Worm (Caenorhabditis elegans): ENCODE data around the gene R74.2.

Gene R74.2

DNA sequence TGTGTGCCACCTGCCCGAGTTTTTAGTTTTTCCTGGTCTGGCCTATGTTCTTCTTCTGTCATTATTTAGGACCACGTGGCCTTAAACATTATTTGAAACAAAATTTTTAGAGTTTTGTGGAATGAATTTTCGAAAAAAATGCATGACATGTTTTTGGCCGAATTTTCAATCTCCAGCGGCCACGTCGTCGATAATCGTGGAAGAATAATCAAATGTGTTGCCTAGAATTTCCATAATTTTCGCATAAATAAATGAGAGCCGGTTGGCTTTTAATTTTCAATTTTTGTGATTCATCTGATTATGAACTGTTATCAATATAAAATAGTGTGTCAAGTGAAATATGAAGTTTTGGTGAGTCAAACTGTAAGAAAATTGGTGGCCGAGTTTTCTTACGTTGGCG is 27.0 kb upstream of the R74.2 start, which contains the start of gene C01G12.16:
Gene C01G12.16 (plus strand): TSS at position 301 of the 400 bp plus-strand sequence.
- no peak for TF ChIP-seq egl-5 (tag; optimal IDR thresholded peaks at IDR 0.05)
- TF ChIP-seq mml-1 (tag; optimal IDR thresholded peaks at IDR 0.05) = no peak
- TF ChIP-seq eor-1 (tag; optimal IDR thresholded peaks at IDR 0.05) = no peak
- TF ChIP-seq nhr-12 (tag; optimal IDR thresholded peaks at IDR 0.05) = no peak
- TF ChIP-seq ama-1 (optimal IDR thresholded peaks at IDR 0.05) = no peak
- no peak for TF ChIP-seq R02D3.7 (tag; optimal IDR thresholded peaks at IDR 0.05)
- TF ChIP-seq aly-2 (tag; optimal IDR thresholded peaks at IDR 0.05) = no peak
- no peak for TF ChIP-seq snpc-4 (tag; optimal IDR thresholded peaks at IDR 0.05)
- no peak for TF ChIP-seq nhr-11 (tag; optimal IDR thresholded peaks at IDR 0.05)
- TF ChIP-seq lin-39 (tag; optimal IDR thresholded peaks at IDR 0.05) = no peak
- no peak for TF ChIP-seq ceh-16 (tag; optimal IDR thresholded peaks at IDR 0.05)
- TF ChIP-seq ceh-82 (tag; optimal IDR thresholded peaks at IDR 0.05) = no peak
- no peak for TF ChIP-seq unc-39 (tag; optimal IDR thresholded peaks at IDR 0.05)
- TF ChIP-seq nhr-28 (tag; optimal IDR thresholded peaks at IDR 0.05) = no peak

DNA sequence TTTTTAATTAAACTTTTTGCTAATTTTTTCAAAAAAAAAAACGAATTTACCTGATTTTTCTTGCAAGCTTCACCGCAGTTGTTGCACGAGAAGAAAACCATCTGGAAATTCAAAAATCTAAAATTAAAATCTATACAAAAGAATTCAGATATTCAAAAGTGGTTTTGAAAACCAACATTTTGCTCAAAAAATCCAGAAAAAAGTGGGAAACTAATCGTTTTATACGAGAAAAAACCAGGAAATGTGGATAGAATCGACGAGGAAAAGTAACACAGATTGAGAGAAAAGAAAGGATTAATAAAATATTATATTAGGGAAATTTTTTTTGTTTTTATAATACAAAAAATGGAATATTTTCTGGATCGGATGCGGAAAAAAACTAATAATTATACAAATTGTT is 23.9 kb upstream of the R74.2 start, which contains the start of gene C16C10.8:
Gene C16C10.8 (minus strand): TSS at position 101 of the 400 bp plus-strand sequence.
- TF ChIP-seq nhr-237 (tag; optimal IDR thresholded peaks at IDR 0.05) (no peak), egl-5 (tag; optimal IDR thresholded peaks at IDR 0.05) (no peak), pha-4 (tag; optimal IDR thresholded peaks at IDR 0.05) (no peak), nhr-43 (tag; optimal IDR thresholded peaks at IDR 0.05; ENCODE audit: poor library complexity, severe bottlenecking) (no peak), unc-39 (tag; optimal IDR thresholded peaks at IDR 0.05) (no peak), ztf-4 (tag; optimal IDR thresholded peaks at IDR 0.05) (no peak), nhr-25 (tag; optimal IDR thresholded peaks at IDR 0.05) (no peak)

DNA sequence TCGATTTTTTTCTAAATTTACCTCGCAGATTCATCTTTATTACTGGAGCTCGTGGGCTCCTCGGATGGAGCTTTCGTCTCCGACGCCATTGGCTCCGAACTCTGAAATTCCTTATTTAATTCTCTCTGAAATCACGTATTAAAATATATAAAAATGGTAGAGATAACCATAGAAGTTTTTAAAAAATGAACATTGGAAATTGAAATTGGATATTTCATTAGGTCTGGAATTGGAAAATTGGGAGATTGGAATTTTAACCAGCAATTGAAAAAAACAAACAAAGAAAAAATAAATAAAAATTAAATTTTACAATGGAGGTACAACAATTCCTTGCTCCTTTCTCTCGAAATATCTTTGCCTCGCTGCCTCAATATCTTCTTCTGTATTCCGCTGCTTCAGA is 21.2 kb upstream of the R74.2 start, which contains the start of gene rnf-5:
Gene rnf-5 (minus strand): TSS at position 101 of the 400 bp plus-strand sequence.
- no peak for TF ChIP-seq ceh-28 (tag; optimal IDR thresholded peaks at IDR 0.05)
- TF ChIP-seq ztf-4 (tag; optimal IDR thresholded peaks at IDR 0.05) = no peak
- no peak for TF ChIP-seq mml-1 (tag; optimal IDR thresholded peaks at IDR 0.05)
- no peak for TF ChIP-seq ceh-9 (tag; optimal IDR thresholded peaks at IDR 0.05)
- no peak for TF ChIP-seq pqm-1 (tag; optimal IDR thresholded peaks at IDR 0.05)
- no peak for TF ChIP-seq egl-5 (tag; optimal IDR thresholded peaks at IDR 0.05)
- no peak for TF ChIP-seq fkh-2 (tag; optimal IDR thresholded peaks at IDR 0.05)
- no peak for TF ChIP-seq elt-2 (tag; optimal IDR thresholded peaks at IDR 0.05)
- no peak for TF ChIP-seq hmg-11 (tag; optimal IDR thresholded peaks at IDR 0.05)
- TF ChIP-seq aly-2 (tag; optimal IDR thresholded peaks at IDR 0.05) = no peak
- TF ChIP-seq ztf-11 (tag; optimal IDR thresholded peaks at IDR 0.05) = no peak
- TF ChIP-seq nhr-28 (tag; optimal IDR thresholded peaks at IDR 0.05) = no peak
- no peak for TF ChIP-seq R02D3.7 (tag; optimal IDR thresholded peaks at IDR 0.05)
- no peak for TF ChIP-seq nhr-43 (tag; optimal IDR thresholded peaks at IDR 0.05; ENCODE audit: poor library complexity, severe bottlenecking)
- TF ChIP-seq pha-4 (tag; optimal IDR thresholded peaks at IDR 0.05) = no peak
- TF ChIP-seq snpc-4 (tag; optimal IDR thresholded peaks at IDR 0.05) = no peak
- no peak for TF ChIP-seq zag-1 (tag; optimal IDR thresholded peaks at IDR 0.05)

DNA sequence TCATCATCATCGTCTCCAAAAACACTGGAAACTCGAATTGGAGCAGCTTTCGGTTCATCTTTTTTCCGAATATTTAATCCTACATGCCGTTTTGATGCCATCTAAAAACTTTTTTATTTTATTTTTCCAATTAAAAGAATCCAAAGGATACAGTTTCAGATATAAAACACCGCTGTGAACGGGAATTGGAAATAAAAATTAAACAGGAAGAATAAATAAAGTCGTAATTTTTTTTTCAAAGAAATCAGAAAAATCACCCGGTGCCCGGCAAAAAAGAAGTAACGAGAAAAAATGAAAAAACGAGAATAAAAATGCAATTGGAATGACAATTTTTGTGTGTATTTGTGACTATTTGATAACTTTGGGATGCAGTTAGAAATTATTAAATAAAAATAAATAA is 19.3 kb upstream of the R74.2 start, which contains the start of gene ccdc-55:
Gene ccdc-55 (minus strand): TSS at position 101 of the 400 bp plus-strand sequence.
- TF ChIP-seq daf-12 (tag; optimal IDR thresholded peaks at IDR 0.05) = no peak
- TF ChIP-seq elt-2 (tag; optimal IDR thresholded peaks at IDR 0.05) = no peak
- no peak for TF ChIP-seq nhr-23 (tag; optimal IDR thresholded peaks at IDR 0.05)
- TF ChIP-seq ama-1 (optimal IDR thresholded peaks at IDR 0.05) = no peak

DNA sequence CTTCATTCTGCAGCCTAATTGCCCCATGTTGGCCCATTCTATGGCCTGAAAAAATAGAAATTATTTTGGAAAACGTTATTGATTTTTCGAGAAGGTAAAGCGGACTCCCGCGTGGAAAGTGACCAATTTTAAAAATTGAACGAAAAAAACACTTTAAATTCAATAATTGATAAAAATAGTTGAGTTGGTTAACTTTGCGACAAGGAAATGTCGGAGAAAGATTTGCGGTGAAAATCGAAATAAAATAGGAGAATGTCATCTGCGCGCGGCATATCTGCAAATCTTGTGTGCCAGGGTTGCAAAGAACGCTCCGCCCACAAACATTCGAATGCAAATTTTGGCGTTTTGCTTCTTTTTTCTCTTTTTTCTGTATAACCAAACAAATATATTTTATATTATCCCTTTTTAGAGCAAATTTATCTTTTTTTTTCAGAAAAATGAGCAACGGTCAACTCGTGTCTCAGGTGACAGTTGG is 17.0 kb upstream of the R74.2 start, which contains the start of the genes rnf-121 and C16C10.4:
Gene rnf-121 (minus strand): TSS at position 51 of the 475 bp plus-strand sequence.
Gene C16C10.4 (plus strand): TSS at position 434 of the 475 bp plus-strand sequence.
- peak; percentile 52 for TF ChIP-seq lsy-12 (tag; optimal IDR thresholded peaks at IDR 0.05)
- no peak for TF ChIP-seq nhr-76 (tag; optimal IDR thresholded peaks at IDR 0.05)
- TF ChIP-seq unc-62 (GFP tag; optimal IDR thresholded peaks at IDR 0.05) = no peak
- TF ChIP-seq nhr-23 (tag; optimal IDR thresholded peaks at IDR 0.05) = peak; percentile 55
- TF ChIP-seq R02D3.7 (tag; optimal IDR thresholded peaks at IDR 0.05) = peak; percentile 29
- TF ChIP-seq lin-39 (tag; optimal IDR thresholded peaks at IDR 0.05) = no peak
- peak; percentile 44 for TF ChIP-seq ceh-28 (tag; optimal IDR thresholded peaks at IDR 0.05)
- no peak for TF ChIP-seq ztf-4 (tag; optimal IDR thresholded peaks at IDR 0.05)
- TF ChIP-seq elt-3 (tag; optimal IDR thresholded peaks at IDR 0.05) = no peak
- no peak for TF ChIP-seq eor-1 (tag; optimal IDR thresholded peaks at IDR 0.05)
- peak; percentile 89 for TF ChIP-seq nhr-43 (tag; optimal IDR thresholded peaks at IDR 0.05; ENCODE audit: poor library complexity, severe bottlenecking)
- TF ChIP-seq zag-1 (tag; optimal IDR thresholded peaks at IDR 0.05) = no peak
- TF ChIP-seq elt-2 (tag; optimal IDR thresholded peaks at IDR 0.05) = peak; percentile 22
- TF ChIP-seq ceh-16 (tag; optimal IDR thresholded peaks at IDR 0.05) = peak; percentile 3
- no peak for TF ChIP-seq fos-1 (tag; optimal IDR thresholded peaks at IDR 0.05)
- no peak for TF ChIP-seq mdl-1 (tag; optimal IDR thresholded peaks at IDR 0.05)
- peak; percentile 59 for TF ChIP-seq pha-4 (tag; optimal IDR thresholded peaks at IDR 0.05)
- no peak for TF ChIP-seq ama-1 (optimal IDR thresholded peaks at IDR 0.05)
- TF ChIP-seq nhr-67 (tag; optimal IDR thresholded peaks at IDR 0.05) = peak; percentile 25
- no peak for TF ChIP-seq elt-1 (tag; optimal IDR thresholded peaks at IDR 0.05)
- peak; percentile 87 for TF ChIP-seq hmg-11 (tag; optimal IDR thresholded peaks at IDR 0.05)
- TF ChIP-seq ceh-9 (tag; optimal IDR thresholded peaks at IDR 0.05) = no peak
- no peak for TF ChIP-seq sea-2 (GFP tag; optimal IDR thresholded peaks at IDR 0.05)
- TF ChIP-seq nhr-25 (tag; optimal IDR thresholded peaks at IDR 0.05) = peak; percentile 22
- TF ChIP-seq aly-2 (tag; optimal IDR thresholded peaks at IDR 0.05) = no peak
- TF ChIP-seq jun-1 (tag; optimal IDR thresholded peaks at IDR 0.05) = no peak
- TF ChIP-seq nhr-237 (tag; optimal IDR thresholded peaks at IDR 0.05) = no peak
- TF ChIP-seq nhr-28 (tag; optimal IDR thresholded peaks at IDR 0.05) = no peak
- no peak for TF ChIP-seq pqm-1 (tag; optimal IDR thresholded peaks at IDR 0.05)
- no peak for TF ChIP-seq fkh-2 (tag; optimal IDR thresholded peaks at IDR 0.05)
- no peak for TF ChIP-seq daf-12 (tag; optimal IDR thresholded peaks at IDR 0.05)
- no peak for TF ChIP-seq mml-1 (tag; optimal IDR thresholded peaks at IDR 0.05)
- no peak for TF ChIP-seq egl-5 (tag; optimal IDR thresholded peaks at IDR 0.05)
- no peak for TF ChIP-seq nhr-12 (tag; optimal IDR thresholded peaks at IDR 0.05)
- TF ChIP-seq tbx-2 (tag; optimal IDR thresholded peaks at IDR 0.05) = peak; percentile 17

Measured in whole organism, L3 larva.